Worm (Caenorhabditis elegans) whole organism, L1 larva: Measurements from ENCODE around the gene ttr-24.

Experiments used
- sup-37 ChIP-seq: fragments of 200-800 bp; sonication (Bioruptor generic); optimal IDR thresholded peaks from 2 replicates; lab custom pipeline; 2018; ENCODE audit warnings: mild to moderate bottlenecking, missing genetic modification characterization, missing compliant biosample characterization
- ztf-11 ChIP-seq, 2 experiments: sonication (generic microtip); optimal IDR thresholded peaks; 2 replicates each; lab custom pipeline; 2016 to 2017; ENCODE audit warnings: missing genetic modification characterization in 2 of 2, missing biosample characterization in 1 of 2, missing compliant biosample characterization in 1 of 2

DNA sequence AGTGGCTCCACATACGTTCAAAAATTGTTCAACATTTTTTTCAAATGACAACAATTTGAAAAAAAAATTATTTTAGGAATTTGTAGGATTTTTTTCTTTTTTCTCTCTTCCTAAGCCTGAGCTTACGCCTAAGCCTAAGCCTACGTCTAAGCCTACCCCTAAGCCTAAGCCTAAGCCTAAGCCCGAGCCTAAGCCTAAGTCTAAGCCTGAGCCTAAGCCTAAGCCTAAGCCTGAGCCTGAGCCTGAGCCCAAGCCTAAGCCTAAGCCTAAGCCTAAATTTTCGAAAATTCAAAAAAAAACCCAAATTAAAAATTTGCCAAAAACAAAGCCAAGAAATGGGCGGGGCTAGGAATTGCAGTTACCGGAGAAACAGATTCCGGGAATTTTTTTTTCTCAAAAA, 41.3 kb upstream of the ttr-24 start:
- no peak for TF ChIP-seq ztf-11 (tag; optimal IDR thresholded peaks at IDR 0.05; lab: Kevin White, UChicago)
- TF ChIP-seq sup-37 (GFP tag; lab: Kevin White, UChicago), result no peak
